Worm (Caenorhabditis elegans) whole organism, young adult: ENCODE results near the gene laf-1.
A peak's percentile ranks its signal among the peaks of the same experiment; 100 is the strongest.

Source experiments
- B0035.1 ChIP-seq: sonication (generic microtip); optimal IDR thresholded peaks from 2 replicates; lab custom pipeline; 2016; ENCODE audit warnings: missing genetic modification characterization, mild to moderate bottlenecking, missing compliant biosample characterization, missing genotype, missing genetic modification reagents
- D2030.7 ChIP-seq: fragments of 200-800 bp; sonication (Bioruptor generic); IDR thresholded peaks from 2 replicates; pipeline ENCODE4 v1.3.6; 2022; ENCODE audit warnings: missing genetic modification reagents, missing genetic modification characterization, missing compliant biosample characterization
- F10E7.11 ChIP-seq: sonication (generic microtip); optimal IDR thresholded peaks from 2 replicates; lab custom pipeline; 2017; ENCODE audit warnings: mild to moderate bottlenecking, missing genetic modification characterization, moderate library complexity, missing compliant biosample characterization
- F22D6.2 ChIP-seq: sonication (generic microtip); optimal IDR thresholded peaks from 2 replicates; lab custom pipeline; 2016; ENCODE audit warnings: mild to moderate bottlenecking, missing genetic modification characterization, missing compliant biosample characterization
- F52B5.7 ChIP-seq: sonication (generic microtip); optimal IDR thresholded peaks from 2 replicates; lab custom pipeline; 2016; ENCODE audit warnings: mild to moderate bottlenecking, missing genetic modification characterization, missing compliant biosample characterization
- F57C9.4 ChIP-seq: sonication (generic microtip); optimal IDR thresholded peaks from 2 replicates; lab custom pipeline; 2017; ENCODE audit warnings: mild to moderate bottlenecking, missing genetic modification characterization, missing compliant biosample characterization
- T26A5.8 ChIP-seq: sonication (generic microtip); optimal IDR thresholded peaks from 2 replicates; lab custom pipeline; 2016; ENCODE audit warnings: missing genetic modification characterization, missing compliant biosample characterization
- Y95B8A.8 ChIP-seq: fragments of 200-800 bp; sonication (Bioruptor generic); IDR thresholded peaks from 2 replicates; pipeline ENCODE4 v1.3.6; 2022; ENCODE audit warnings: missing genetic modification reagents, missing genetic modification characterization, missing compliant biosample characterization
- ZK185.1 ChIP-seq: sonication (generic microtip); optimal IDR thresholded peaks from 2 replicates; lab custom pipeline; 2016; ENCODE audit warnings: mild to moderate bottlenecking, missing genetic modification characterization, missing compliant biosample characterization; ENCODE audit not compliant: poor library complexity, severe bottlenecking
- akir-1 ChIP-seq: fragments of 200-800 bp; sonication (Bioruptor generic); optimal IDR thresholded peaks from 2 replicates; lab custom pipeline; 2018; ENCODE audit warnings: mild to moderate bottlenecking, missing genetic modification characterization, moderate library complexity, missing compliant biosample characterization
- aptf-2 ChIP-seq: fragments of 200-800 bp; sonication (Bioruptor generic); conservative IDR thresholded peaks from 2 replicates; pipeline ENCODE4 v1.3.6; 2022; ENCODE audit warnings: missing genetic modification reagents, missing genetic modification characterization, missing compliant biosample characterization
- atf-7 ChIP-seq: sonication (generic microtip); optimal IDR thresholded peaks from 2 replicates; lab custom pipeline; 2017; ENCODE audit warnings: mild to moderate bottlenecking, missing genetic modification characterization, missing compliant biosample characterization
- attf-3 ChIP-seq: fragments of 200-800 bp; sonication (Bioruptor generic); conservative IDR thresholded peaks from 2 replicates; pipeline ENCODE4 v1.3.6; 2022; ENCODE audit warnings: missing genetic modification reagents, missing genetic modification characterization, missing compliant biosample characterization
- bed-1 ChIP-seq: fragments of 200-800 bp; sonication (Bioruptor generic); IDR thresholded peaks from 2 replicates; pipeline ENCODE4 v1.3.6; 2022; ENCODE audit warnings: missing genetic modification reagents, missing genetic modification characterization, missing compliant biosample characterization
- bed-2 ChIP-seq: fragments of 200-800 bp; sonication (Bioruptor generic); IDR thresholded peaks from 2 replicates; pipeline ENCODE4 v1.3.6; 2022; ENCODE audit warnings: missing genetic modification reagents, missing genetic modification characterization, missing compliant biosample characterization
- cebp-1 ChIP-seq, 2 experiments: fragments of 200-800 bp in 1 of 2; sonication (Bioruptor generic) in 1 of 2; sonication (generic microtip) in 1 of 2; IDR thresholded peaks in 1 of 2; optimal IDR thresholded peaks in 1 of 2; 2 replicates each; pipeline versions ENCODE4 v1.3.6 to Lab custom; 2017 to 2022; ENCODE audit warnings: missing compliant biosample characterization in 2 of 2, missing genetic modification characterization in 2 of 2, mild to moderate bottlenecking in 1 of 2, missing genetic modification reagents in 1 of 2, moderate library complexity in 1 of 2
- chd-7 ChIP-seq: sonication (generic microtip); optimal IDR thresholded peaks from 2 replicates; lab custom pipeline; 2016; ENCODE audit warnings: mild to moderate bottlenecking, missing genetic modification characterization, moderate library complexity, missing compliant biosample characterization
- egrh-3 ChIP-seq: fragments of 200-800 bp; sonication (Bioruptor generic); IDR thresholded peaks from 2 replicates; pipeline ENCODE4 v1.3.6; 2022; ENCODE audit warnings: missing genetic modification reagents, missing genetic modification characterization, missing compliant biosample characterization
- gei-17 ChIP-seq: fragments of 200-800 bp; sonication (Bioruptor generic); optimal IDR thresholded peaks from 2 replicates; lab custom pipeline; 2018; ENCODE audit warnings: mild to moderate bottlenecking, missing genetic modification characterization, missing compliant biosample characterization
- hlh-26 ChIP-seq: fragments of 200-800 bp; sonication (Bioruptor generic); conservative IDR thresholded peaks from 2 replicates; pipeline ENCODE4 v1.3.6; 2022; ENCODE audit warnings: missing genetic modification reagents, missing genetic modification characterization, missing compliant biosample characterization
- hmg-20 ChIP-seq: fragments of 200-800 bp; sonication (Bioruptor generic); IDR thresholded peaks from 2 replicates; pipeline ENCODE4 v1.3.6; 2022; ENCODE audit warnings: missing genetic modification reagents, missing genetic modification characterization, missing compliant biosample characterization
- hrde-1 ChIP-seq: sonication (generic microtip); optimal IDR thresholded peaks from 2 replicates; lab custom pipeline; 2016; ENCODE audit warnings: missing genetic modification characterization, mild to moderate bottlenecking, missing compliant biosample characterization, moderate library complexity, missing genotype, missing genetic modification reagents, borderline replicate concordance
- lag-1 ChIP-seq: fragments of 200-800 bp; sonication (Bioruptor generic); IDR thresholded peaks from 2 replicates; pipeline ENCODE4 v1.3.6; 2022; ENCODE audit warnings: missing genetic modification reagents, missing genetic modification characterization, missing compliant biosample characterization
- lir-1 ChIP-seq: fragments of 200-800 bp; sonication (Bioruptor generic); conservative IDR thresholded peaks from 2 replicates; pipeline ENCODE4 v1.3.6; 2022; ENCODE audit warnings: missing genetic modification reagents, missing genetic modification characterization, missing compliant biosample characterization
- lsl-1 ChIP-seq: fragments of 200-800 bp; sonication (Bioruptor generic); optimal IDR thresholded peaks from 2 replicates; lab custom pipeline; 2018; ENCODE audit warnings: mild to moderate bottlenecking, missing genetic modification characterization, moderate library complexity, missing compliant biosample characterization
- madf-10 ChIP-seq: sonication (generic microtip); optimal IDR thresholded peaks from 2 replicates; lab custom pipeline; 2016; ENCODE audit warnings: mild to moderate bottlenecking, missing genetic modification characterization, missing compliant biosample characterization
- madf-3 ChIP-seq: fragments of 200-800 bp; sonication (Bioruptor generic); IDR thresholded peaks from 2 replicates; pipeline ENCODE4 v1.3.6; 2022; ENCODE audit warnings: missing genetic modification reagents, missing genetic modification characterization, missing compliant biosample characterization
- madf-8 ChIP-seq: fragments of 200-800 bp; sonication (Bioruptor generic); conservative IDR thresholded peaks from 2 replicates; pipeline ENCODE4 v1.3.6; 2022; ENCODE audit warnings: missing genetic modification reagents, missing genetic modification characterization, missing compliant biosample characterization
- mel-28 ChIP-seq: sonication (generic microtip); optimal IDR thresholded peaks from 2 replicates; lab custom pipeline; 2016; ENCODE audit warnings: borderline replicate concordance, mild to moderate bottlenecking, missing genetic modification characterization, missing compliant biosample characterization
- mes-4 ChIP-seq: sonication (generic microtip); optimal IDR thresholded peaks from 2 replicates; lab custom pipeline; 2016; ENCODE audit warnings: missing genotype, missing genetic modification characterization, missing compliant biosample characterization
- nhr-179 ChIP-seq: sonication (generic microtip); optimal IDR thresholded peaks from 2 replicates; lab custom pipeline; 2016; ENCODE audit warnings: mild to moderate bottlenecking, missing genetic modification characterization, missing compliant biosample characterization
- nhr-90 ChIP-seq: sonication (generic microtip); optimal IDR thresholded peaks from 2 replicates; lab custom pipeline; 2016; ENCODE audit warnings: missing genotype, mild to moderate bottlenecking, missing genetic modification characterization, missing compliant biosample characterization
- pha-4 ChIP-seq: fragments of 150-350 bp; sonication (generic microtip); optimal IDR thresholded peaks from 2 replicates; lab custom pipeline; 2014; ENCODE audit warnings: missing biosample characterization, missing genetic modification reagents, missing genetic modification characterization
- rcor-1 ChIP-seq: fragments of 200-800 bp; sonication (Bioruptor generic); IDR thresholded peaks from 2 replicates; pipeline ENCODE4 v1.3.6; 2022; ENCODE audit warnings: missing genetic modification reagents, missing genetic modification characterization, missing compliant biosample characterization
- rec-8 ChIP-seq, 2 experiments: sonication (generic microtip); optimal IDR thresholded peaks; 2 replicates each; lab custom pipeline; 2016; ENCODE audit warnings: mild to moderate bottlenecking in 2 of 2, missing genetic modification characterization in 2 of 2, missing genetic modification reagents in 2 of 2, missing genotype in 2 of 2, missing biosample characterization in 1 of 2, missing compliant biosample characterization in 1 of 2, moderate library complexity in 1 of 2
- sdz-38 ChIP-seq: sonication (generic microtip); optimal IDR thresholded peaks from 2 replicates; lab custom pipeline; 2016; ENCODE audit warnings: missing genotype, missing genetic modification characterization, missing compliant biosample characterization
- snpc-1.1 ChIP-seq: sonication (generic microtip); optimal IDR thresholded peaks from 2 replicates; lab custom pipeline; 2017; ENCODE audit warnings: missing genetic modification characterization, mild to moderate bottlenecking, missing compliant biosample characterization, antibody characterized with exemption, moderate library complexity, missing genotype, missing genetic modification reagents; ENCODE audit not compliant: insufficient read depth
- snpc-1.3 ChIP-seq: sonication (generic microtip); optimal IDR thresholded peaks from 2 replicates; lab custom pipeline; 2017; ENCODE audit warnings: missing genetic modification characterization, mild to moderate bottlenecking, missing compliant biosample characterization, antibody characterized with exemption, moderate library complexity, missing genotype, missing genetic modification reagents; ENCODE audit not compliant: insufficient read depth
- sptf-2 ChIP-seq: fragments of 200-800 bp; sonication (Bioruptor generic); optimal IDR thresholded peaks from 2 replicates; lab custom pipeline; 2018; ENCODE audit warnings: mild to moderate bottlenecking, missing genetic modification characterization, missing compliant biosample characterization
- tbp1 ChIP-seq: fragments of 200-800 bp; sonication (Bioruptor generic); optimal IDR thresholded peaks from 2 replicates; lab custom pipeline; 2018; ENCODE audit warnings: mild to moderate bottlenecking, missing genetic modification characterization, missing compliant biosample characterization
- tbx-9 ChIP-seq: sonication (generic microtip); optimal IDR thresholded peaks from 2 replicates; lab custom pipeline; 2016; ENCODE audit warnings: borderline replicate concordance, missing genetic modification characterization, inconsistent platforms, missing compliant biosample characterization
- unc-62 ChIP-seq: fragments of 150-350 bp; optimal IDR thresholded peaks from 2 replicates; lab custom pipeline; 2014; ENCODE audit warnings: missing biosample characterization, missing genetic modification reagents, missing genetic modification characterization
- xnd-1 ChIP-seq: sonication (generic microtip); optimal IDR thresholded peaks from 2 replicates; lab custom pipeline; 2016; ENCODE audit warnings: missing genotype, missing genetic modification reagents, missing genetic modification characterization, missing compliant biosample characterization
- zfh-2 ChIP-seq: fragments of 200-800 bp; sonication (Bioruptor generic); conservative IDR thresholded peaks from 2 replicates; pipeline ENCODE4 v1.3.6; 2022; ENCODE audit warnings: missing genetic modification reagents, missing genetic modification characterization, missing compliant biosample characterization
- ztf-25 ChIP-seq: fragments of 200-800 bp; sonication (Bioruptor generic); IDR thresholded peaks from 2 replicates; pipeline ENCODE4 v1.3.6; 2022; ENCODE audit warnings: missing genetic modification reagents, missing genetic modification characterization, missing compliant biosample characterization
- ztf-26 ChIP-seq: sonication (generic microtip); optimal IDR thresholded peaks from 2 replicates; lab custom pipeline; 2017; ENCODE audit warnings: missing genetic modification characterization, missing compliant biosample characterization
- ztf-28 ChIP-seq: fragments of 200-800 bp; sonication (Bioruptor generic); IDR thresholded peaks from 2 replicates; pipeline ENCODE4 v1.3.6; 2022; ENCODE audit warnings: missing genetic modification reagents, missing genetic modification characterization, missing compliant biosample characterization
- ztf-3 ChIP-seq: fragments of 200-800 bp; sonication (Bioruptor generic); optimal IDR thresholded peaks from 2 replicates; lab custom pipeline; 2018; ENCODE audit warnings: mild to moderate bottlenecking, missing genetic modification characterization, missing compliant biosample characterization

laf-1 gene

DNA sequence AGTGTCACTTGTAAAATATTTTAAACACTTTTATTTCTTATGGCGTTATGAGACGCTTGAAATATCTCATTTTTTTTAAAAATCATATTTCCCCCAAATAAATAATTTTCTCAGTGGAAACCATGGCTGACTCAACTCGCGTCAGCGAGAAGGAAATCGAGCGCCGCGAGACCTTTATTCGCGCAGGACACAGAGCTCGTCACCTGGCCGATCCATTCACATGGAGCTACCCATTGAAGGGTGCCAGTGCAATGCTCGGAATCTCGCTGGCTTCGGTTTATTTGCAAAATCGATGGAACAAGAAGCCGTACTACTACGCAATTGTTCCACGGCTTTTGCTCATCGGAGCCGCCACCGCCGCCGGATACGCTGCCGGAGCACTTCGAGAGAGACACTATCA lies 7.9 kb upstream of the laf-1 start, which contains the start of gene nduc-2 (continued):
- TF ChIP-seq ztf-3 (GFP tag; lab: Kevin White, UChicago) (no peak), ZK185.1 (no peak), hmg-20 (GFP tag; lab: Robert Waterston, UW) (no peak), atf-7 (no peak), pha-4 (no peak), sptf-2 (no peak), unc-62 (GFP tag; lab: Kevin White, UChicago) (no peak), bed-2 (GFP tag; lab: Robert Waterston, UW) (no peak), F52B5.7 (tag; lab: Kevin White, UChicago) (peak; percentile 13), lir-1 (GFP tag; lab: Robert Waterston, UW) (no peak), madf-3 (GFP tag; lab: Robert Waterston, UW) (peak; percentile 75), akir-1 (GFP tag; lab: Kevin White, UChicago) (no peak), cebp-1 (GFP tag; IDR thresholded peaks at IDR 0.05; lab: Robert Waterston, UW) (no peak), cebp-1 (tag; optimal IDR thresholded peaks at IDR 0.05; lab: Kevin White, UChicago) (no peak), lag-1 (0 out of 2 replicates have a peak, but pooled peaks have one; percentile 51), ztf-26 (tag; lab: Kevin White, UChicago) (no peak), gei-17 (no peak), F57C9.4 (tag; lab: Kevin White, UChicago) (no peak), mel-28 (no peak), madf-10 (no peak), xnd-1 (tag; lab: Kevin White, UChicago) (no peak), zfh-2 (GFP tag; lab: Robert Waterston, UW) (peak; percentile 64), Y95B8A.8 (GFP tag; lab: Robert Waterston, UW) (no peak), mes-4 (no peak), nhr-90 (tag; lab: Kevin White, UChicago) (no peak), ztf-25 (GFP tag; lab: Robert Waterston, UW) (no peak), snpc-1.3 (tag; lab: Kevin White, UChicago) (no peak), hlh-26 (GFP tag; lab: Robert Waterston, UW) (no peak), bed-1 (no peak), rcor-1 (GFP tag; lab: Robert Waterston, UW) (no peak), sdz-38 (tag; lab: Kevin White, UChicago) (no peak), F22D6.2 (tag; lab: Kevin White, UChicago) (no peak), attf-3 (GFP tag; lab: Robert Waterston, UW) (no peak), chd-7 (tag; lab: Kevin White, UChicago) (no peak), aptf-2 (GFP tag; lab: Robert Waterston, UW) (no peak), B0035.1 (tag; lab: Kevin White, UChicago) (no peak), lsl-1 (GFP tag; lab: Kevin White, UChicago) (no peak), ztf-28 (GFP tag; lab: Robert Waterston, UW) (no peak), madf-8 (no peak), tbp1 (GFP tag; lab: Kevin White, UChicago) (peak; percentile 3), tbx-9 (tag; lab: Kevin White, UChicago) (no peak), T26A5.8 (no peak), F10E7.11 (tag; lab: Kevin White, UChicago) (no peak), hrde-1 (tag; lab: Kevin White, UChicago) (no peak), D2030.7 (GFP tag; lab: Robert Waterston, UW) (0 out of 2 replicates have a peak, but pooled peaks have one; percentile 10), egrh-3 (GFP tag; lab: Robert Waterston, UW) (no peak), rec-8 (tag; optimal IDR thresholded peaks at IDR 0.05; lab: Kevin White, UChicago) (no peak), snpc-1.1 (tag; lab: Kevin White, UChicago) (no peak), nhr-179 (no peak)
